Worm (Caenorhabditis elegans): ENCODE measurements around the gene nspg-4.

Gene nspg-4

DNA sequence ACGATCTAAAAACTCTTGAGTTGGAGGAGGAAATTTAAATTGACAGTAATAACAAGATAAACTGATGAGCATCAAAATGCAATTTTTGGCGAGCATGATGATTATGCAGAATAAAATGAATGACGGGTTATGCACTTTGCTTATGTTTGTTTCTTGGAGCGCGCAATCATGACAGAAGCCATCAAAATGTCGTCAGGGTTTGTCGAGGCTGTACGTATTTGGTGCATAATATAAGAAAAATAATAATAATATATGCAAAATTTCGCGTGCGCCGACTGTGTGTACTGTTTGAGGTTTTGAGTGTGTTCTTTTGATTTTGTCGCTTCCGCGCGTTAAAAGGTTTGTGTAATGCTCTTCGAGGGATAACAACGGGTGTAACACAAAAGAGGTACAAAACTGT lies at the start of gene nspg-4:
Gene nspg-4 (minus strand): TSS at position 101 of the 400 bp plus-strand sequence.
- no peak for TF ChIP-seq unc-62 (GFP tag; optimal IDR thresholded peaks at IDR 0.05)

DNA sequence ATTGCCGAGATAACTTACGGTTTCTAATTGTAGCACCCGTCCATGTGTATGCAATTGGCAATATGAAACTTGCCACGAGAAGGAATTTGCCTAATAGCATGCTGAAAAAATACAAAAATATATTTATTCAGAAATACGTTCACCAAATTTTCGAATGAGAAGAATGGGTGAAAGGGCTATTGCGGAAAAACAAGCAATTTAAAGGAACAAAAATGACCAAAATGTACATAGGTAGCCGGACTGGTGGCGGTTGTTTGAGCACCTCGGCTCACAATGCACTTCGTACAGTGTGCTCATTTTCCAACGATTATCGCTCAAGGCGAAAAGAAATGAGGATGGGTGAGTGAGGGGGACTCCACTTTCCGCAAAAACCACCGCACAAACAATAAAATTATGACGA lies 49.7 kb upstream of the nspg-4 start, which contains the start of gene cht-1:
Gene cht-1 (minus strand): TSS at position 101 of the 400 bp plus-strand sequence.
- no peak for TF ChIP-seq unc-62 (GFP tag; optimal IDR thresholded peaks at IDR 0.05)

DNA sequence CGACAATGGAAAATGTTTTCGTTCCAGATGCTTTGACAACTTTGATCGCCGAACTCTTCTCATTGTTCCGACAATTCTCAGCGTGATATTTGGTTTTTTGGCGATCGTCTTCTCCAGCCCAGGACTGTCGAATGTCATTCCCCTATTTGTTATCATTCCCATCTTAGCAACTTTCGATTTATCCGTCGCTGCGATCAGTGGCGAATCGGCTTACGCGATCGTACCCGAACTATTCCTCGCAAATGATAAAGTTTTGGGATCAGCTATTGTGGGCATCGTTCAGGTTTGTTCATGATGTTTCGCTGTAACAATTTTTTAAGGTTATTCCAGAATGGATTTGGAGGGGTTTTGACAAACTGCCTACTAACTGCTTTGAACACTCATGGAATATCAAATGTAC lies 46.5 kb upstream of the nspg-4 start:
- TF ChIP-seq unc-62 (GFP tag; optimal IDR thresholded peaks at IDR 0.05) = no peak

DNA sequence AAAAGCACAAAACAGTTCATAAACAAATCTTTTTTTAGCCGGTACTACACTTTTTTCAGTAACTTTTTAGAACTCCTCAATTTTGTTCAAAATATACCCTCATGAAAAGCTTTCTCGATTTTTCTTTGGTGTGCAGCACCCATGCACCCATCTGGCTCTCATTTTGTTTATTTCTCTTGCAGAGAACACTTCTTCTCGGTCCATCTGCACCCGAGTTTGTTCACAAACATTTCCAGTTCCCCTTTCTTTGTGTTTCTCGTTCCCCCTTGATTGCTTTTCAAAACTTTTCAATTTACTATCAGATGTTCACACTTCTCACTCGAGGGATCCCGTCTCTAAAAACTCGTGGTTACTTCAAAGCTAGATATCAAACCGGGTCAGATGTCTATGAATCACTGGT lies 43.4 kb upstream of the nspg-4 start, which contains the start of gene slcf-2:
Gene slcf-2 (plus strand): TSS at position 301 of the 400 bp plus-strand sequence.
- TF ChIP-seq unc-62 (GFP tag; optimal IDR thresholded peaks at IDR 0.05) = no peak

DNA sequence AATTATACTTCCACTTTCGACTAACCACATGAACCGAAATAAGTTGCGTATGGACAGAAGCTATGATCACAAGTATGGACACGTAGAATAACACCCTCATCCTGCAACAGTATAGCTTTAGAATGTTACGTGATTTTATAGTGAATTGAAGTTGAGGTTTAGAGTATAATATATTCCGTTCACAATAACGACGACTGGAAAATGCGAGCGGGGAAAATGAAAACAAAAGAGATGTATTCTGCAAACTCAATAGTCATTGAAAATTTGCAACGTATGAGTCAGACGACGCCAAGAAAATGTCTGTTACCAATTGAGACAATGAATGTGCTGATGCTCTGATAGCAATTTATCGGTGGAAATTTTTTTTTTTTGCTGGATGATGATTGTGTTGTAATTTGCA lies 35.2 kb upstream of the nspg-4 start, which contains the start of gene acp-1:
Gene acp-1 (minus strand): TSS at position 101 of the 400 bp plus-strand sequence.
- TF ChIP-seq unc-62 (GFP tag; optimal IDR thresholded peaks at IDR 0.05) = no peak

DNA sequence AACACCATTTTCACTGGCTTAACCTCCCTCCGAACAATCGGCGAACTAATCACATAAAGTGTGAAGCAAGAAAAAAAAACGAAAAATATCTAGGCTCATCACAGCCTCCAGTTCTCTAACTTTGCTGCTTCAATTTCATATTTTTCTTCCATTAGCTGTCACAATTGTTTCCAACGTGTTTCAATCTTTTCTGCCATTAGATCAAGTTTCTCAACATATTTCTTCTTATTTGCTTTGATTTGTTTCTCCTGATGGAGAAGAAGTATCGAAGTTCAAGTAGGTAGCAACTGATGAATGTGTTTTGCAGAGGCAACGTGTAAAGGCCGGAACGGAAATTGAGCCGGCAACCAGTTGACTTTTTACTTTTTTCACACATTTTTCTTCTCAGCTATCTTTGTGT lies 30.0 kb upstream of the nspg-4 start, which contains the start of gene ZK563.7:
Gene ZK563.7 (plus strand): TSS at position 301 of the 400 bp plus-strand sequence.
- no peak for TF ChIP-seq unc-62 (GFP tag; optimal IDR thresholded peaks at IDR 0.05)

DNA sequence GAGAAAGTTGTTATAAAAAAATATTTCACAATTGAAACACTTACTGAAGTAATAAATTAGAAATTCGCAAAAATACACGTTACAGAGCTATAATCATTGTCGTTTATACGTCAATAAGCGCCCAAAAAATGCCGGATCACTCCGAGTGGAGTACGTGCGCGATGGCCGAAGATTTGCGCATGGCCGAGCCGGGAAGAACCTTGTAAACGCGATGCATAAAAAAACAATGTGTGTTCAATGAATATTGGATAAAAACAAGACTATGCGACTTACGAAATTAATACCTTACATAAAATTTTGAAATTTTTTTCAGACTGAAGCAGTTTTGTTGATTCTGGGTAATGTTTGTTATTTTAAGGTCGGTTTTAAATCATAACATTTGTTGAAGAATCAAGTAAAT lies 28.9 kb upstream of the nspg-4 start, which contains the start of gene sorf-1:
Gene sorf-1 (minus strand): TSS at position 135 of the 400 bp plus-strand sequence.
- no peak for TF ChIP-seq unc-62 (GFP tag; optimal IDR thresholded peaks at IDR 0.05)

DNA sequence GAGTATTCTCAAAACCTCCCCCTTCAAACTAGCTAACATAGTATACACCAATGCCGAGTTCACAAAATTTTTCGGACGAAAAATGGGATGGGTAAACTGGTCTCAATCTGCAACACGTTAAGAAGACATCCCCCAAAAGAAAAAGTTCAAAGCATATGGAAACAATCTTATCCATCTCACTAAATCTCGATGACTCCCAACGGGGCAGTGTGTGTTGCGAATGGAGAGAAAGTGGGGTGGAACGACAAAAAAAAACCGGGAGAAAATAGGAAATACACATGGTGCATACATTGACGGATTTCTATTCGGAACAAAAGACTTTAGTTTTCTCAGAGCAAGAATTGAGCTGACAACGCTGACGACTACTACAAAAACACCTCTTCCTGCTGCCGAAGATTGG lies 25.1 kb upstream of the nspg-4 start:
- TF ChIP-seq unc-62 (GFP tag; optimal IDR thresholded peaks at IDR 0.05) = no peak

DNA sequence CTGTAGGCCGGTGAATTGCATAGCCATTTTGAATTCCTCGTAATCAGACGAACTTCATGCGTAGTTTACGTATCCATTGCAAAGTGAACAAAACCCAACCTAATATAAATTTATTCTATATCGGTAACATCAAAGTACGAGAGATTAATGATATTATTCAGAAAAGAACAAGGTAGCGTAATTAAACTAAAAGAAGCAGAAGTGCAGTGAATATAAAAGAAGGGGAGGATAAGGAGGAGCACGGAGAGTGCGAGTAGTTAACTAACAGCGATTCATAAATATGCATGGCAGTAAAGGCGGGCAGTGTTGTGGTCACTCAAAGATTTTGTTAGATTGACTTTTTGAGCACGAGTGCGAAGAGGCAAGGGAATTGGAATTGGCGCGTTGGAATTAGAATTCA lies 24.4 kb upstream of the nspg-4 start, which contains the start of gene clc-3:
Gene clc-3 (minus strand): TSS at position 101 of the 400 bp plus-strand sequence.
- no peak for TF ChIP-seq unc-62 (GFP tag; optimal IDR thresholded peaks at IDR 0.05)

DNA sequence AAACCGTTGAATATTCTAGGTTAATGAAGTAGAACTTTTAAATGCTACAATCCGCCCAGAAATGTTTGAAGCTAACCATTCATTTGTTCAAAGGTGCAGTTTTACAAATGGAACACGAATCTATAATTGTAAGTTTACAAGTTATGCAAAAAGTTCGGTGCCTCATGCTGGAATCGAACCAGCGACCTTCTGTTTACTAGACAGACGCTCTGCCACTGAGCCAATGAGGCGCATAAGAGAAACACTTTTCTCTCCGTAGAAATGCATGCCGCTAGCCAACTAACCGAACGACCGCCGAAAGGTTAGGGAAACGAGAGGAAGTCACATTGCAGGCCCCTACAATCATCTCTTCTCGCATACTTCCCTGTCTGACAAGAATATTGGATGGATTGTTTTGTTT lies 21.1 kb upstream of the nspg-4 start:
- TF ChIP-seq unc-62 (GFP tag; optimal IDR thresholded peaks at IDR 0.05) = no peak

DNA sequence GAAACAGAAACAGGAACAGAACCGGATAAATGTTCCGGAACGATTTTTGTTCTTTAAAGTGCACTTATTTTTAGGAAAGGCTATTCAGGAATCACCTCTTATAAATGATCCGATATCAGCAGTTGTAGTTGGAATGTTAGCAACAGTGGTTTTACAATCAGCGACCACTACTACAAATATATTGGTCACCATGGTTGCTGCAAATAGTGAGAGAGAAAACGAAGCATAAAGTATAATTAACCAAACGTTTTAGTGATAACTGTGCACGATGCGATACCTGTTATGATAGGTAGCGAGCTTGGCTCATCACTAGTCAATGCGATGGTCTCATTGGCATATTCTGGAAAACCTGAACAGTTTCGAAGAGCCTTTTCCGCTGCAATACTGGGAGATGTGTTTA lies 19.2 kb upstream of the nspg-4 start:
- no peak for TF ChIP-seq unc-62 (GFP tag; optimal IDR thresholded peaks at IDR 0.05)

DNA sequence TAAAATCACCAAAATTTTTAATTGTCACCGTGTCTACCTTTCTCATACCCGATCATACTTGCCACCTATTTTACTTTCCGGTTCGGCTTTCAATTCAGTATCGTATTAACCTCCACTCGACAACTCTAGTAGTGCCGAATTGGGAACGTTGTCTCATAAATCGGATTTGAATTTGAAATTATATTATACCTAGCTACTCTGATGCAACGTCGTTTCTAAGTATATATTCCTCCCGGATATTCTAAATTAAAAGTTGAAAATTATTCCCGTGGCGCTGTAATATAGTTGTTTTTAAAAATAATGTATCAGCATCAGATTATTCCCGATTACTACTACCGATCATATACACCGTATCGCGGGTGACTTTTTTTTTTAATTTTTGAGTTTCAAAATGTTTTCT lies 18.5 kb upstream of the nspg-4 start, which contains the start of gene ZK563.2:
Gene ZK563.2 (plus strand): TSS at position 301 of the 400 bp plus-strand sequence.
- no peak for TF ChIP-seq unc-62 (GFP tag; optimal IDR thresholded peaks at IDR 0.05)

DNA sequence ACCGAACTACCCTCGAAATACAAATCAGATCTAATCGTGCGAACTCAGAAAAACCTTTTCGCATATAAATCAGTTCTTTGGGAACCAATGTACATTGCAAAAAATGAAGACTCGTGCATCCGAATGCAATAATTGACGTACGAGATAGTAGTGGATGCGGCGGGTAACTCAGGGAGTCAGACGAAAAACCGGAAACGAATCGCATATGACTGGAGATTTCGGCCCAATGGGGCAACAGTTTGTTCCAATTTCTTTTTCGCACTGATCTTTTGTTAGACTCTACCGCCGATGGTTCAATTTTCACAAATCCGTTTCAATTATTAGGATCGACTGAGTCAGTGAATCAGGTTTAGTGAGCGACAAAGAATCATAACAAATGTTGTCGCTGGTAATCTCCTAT lies 16.6 kb upstream of the nspg-4 start:
- TF ChIP-seq unc-62 (GFP tag; optimal IDR thresholded peaks at IDR 0.05) = no peak

DNA sequence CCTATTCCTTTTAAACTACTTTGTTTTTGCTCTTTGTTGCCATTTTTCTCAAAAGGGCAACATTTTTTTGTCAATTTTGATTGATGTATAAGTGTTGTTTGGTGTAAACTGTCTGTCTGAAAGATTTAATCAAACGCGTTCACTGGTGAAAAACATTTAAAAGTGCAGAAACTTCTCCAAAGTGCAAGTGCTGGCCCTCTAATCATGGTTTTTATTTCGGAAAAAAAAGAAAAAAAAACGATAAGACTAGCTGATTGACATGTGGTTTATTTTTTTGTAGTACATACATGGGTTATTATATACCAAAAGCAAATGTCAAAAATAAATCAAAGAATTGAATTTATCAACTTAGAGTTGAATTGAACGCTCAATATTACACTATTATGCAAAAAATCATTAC lies 12.2 kb upstream of the nspg-4 start, which contains the start of gene dhs-26:
Gene dhs-26 (minus strand): TSS at position 116 of the 400 bp plus-strand sequence.
- TF ChIP-seq unc-62 (GFP tag; optimal IDR thresholded peaks at IDR 0.05) = no peak

DNA sequence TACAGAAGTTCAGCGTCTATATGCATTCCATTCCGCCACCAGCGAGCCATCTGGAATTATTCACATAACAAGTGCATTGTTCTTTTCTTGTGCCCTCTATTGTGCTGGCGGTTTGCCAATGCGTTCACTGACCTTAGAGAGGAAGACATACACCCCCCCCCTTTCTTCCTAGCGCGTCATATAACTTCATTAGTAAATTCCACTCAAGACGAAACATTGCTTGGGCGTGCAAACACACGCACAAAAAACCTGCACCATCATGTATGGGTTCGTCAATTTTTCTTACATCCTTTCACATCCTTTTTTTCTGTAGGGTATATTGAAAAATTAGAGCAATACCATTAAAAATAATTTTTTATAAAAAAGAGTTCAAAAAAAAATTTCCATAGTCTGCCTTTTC lies 1.3 kb upstream of the nspg-4 start, which contains the start of gene ZK816.1:
Gene ZK816.1 (plus strand): TSS at position 187 of the 400 bp plus-strand sequence.
- no peak for TF ChIP-seq unc-62 (GFP tag; optimal IDR thresholded peaks at IDR 0.05)

DNA sequence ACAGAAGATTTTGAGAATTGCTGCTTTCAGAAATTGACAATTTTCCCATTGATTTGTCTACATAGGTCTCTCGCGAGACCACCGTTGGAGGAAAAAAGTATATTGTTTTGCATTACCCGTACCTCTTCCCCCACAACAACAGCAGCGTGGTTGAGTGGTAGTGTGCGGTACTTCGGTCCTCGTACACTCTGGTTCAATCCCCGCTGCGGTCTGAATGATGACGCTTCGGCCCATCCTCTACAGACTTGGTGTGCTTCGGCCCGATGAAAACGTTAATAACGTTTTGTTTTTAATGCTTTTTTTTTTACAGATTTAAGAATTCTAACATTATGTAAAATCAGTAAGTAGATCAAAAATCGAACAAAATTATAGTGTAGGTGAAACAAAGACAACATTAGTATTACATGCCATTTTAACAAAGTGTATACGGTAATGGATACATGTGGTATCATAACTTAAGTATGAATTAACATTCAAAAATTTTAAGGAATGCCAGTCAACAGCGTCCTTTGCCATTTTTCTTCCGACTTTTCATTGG lies 2.2 kb downstream of the nspg-4 start, which contains the start of gene ZK816.3:
Gene ZK816.3 (plus strand): TSS at position 488 of the 538 bp plus-strand sequence.
- TF ChIP-seq unc-62 (GFP tag; optimal IDR thresholded peaks at IDR 0.05) = no peak

DNA sequence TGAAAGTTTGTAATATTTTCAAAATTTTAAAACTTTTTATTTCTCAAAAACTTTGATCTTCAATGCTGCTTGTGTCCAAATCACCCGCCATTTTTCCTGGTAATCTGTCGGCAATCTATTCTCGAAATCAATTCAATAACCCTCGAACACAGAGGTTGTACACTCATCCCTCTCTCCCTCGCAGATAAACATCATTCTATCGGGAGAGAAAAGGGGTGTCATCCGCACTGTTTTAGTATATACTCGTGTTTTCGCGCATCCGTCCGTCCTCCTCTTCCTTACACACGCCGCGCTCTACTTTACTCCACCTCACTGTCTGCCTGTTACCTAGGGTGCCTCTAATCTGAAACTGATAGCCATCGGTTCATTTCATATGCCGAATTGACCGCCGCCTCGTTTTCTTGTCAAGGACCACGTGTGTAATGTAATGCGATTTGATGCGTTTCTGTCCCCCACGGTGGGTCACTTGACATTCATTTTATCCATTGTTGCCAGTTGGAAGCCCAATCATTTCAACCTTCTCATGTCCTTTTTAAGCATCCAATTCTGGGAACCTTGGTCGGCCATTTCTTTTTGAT lies 6.5 kb downstream of the nspg-4 start:
- no peak for TF ChIP-seq unc-62 (GFP tag; optimal IDR thresholded peaks at IDR 0.05)

Measured in whole organism, dauer.